Worm (Caenorhabditis elegans) whole organism, L1 larva: ENCODE measurements around the gene acr-23.

Experiments
- C34B4.2 ChIP-seq: sonication (generic microtip); optimal IDR thresholded peaks from 2 replicates; lab custom pipeline; 2017; ENCODE audit warnings: mild to moderate bottlenecking, missing genetic modification characterization, missing compliant biosample characterization
- aha-1 ChIP-seq: fragments of 150-350 bp; optimal IDR thresholded peaks from 2 replicates; lab custom pipeline; 2014; ENCODE audit warnings: missing biosample characterization, missing genetic modification characterization
- aly-2 ChIP-seq: fragments of 150-350 bp; optimal IDR thresholded peaks from 2 replicates; lab custom pipeline; 2014; ENCODE audit warnings: missing biosample characterization, missing genetic modification characterization
- ama-1 ChIP-seq: fragments of 150-350 bp; optimal IDR thresholded peaks from 2 replicates; lab custom pipeline; 2014
- blmp-1 ChIP-seq: fragments of 150-350 bp; optimal IDR thresholded peaks from 2 replicates; lab custom pipeline; 2014; ENCODE audit warnings: missing biosample characterization, missing genetic modification characterization
- ceh-8 ChIP-seq: fragments of 200-800 bp; sonication (Bioruptor generic); optimal IDR thresholded peaks from 2 replicates; lab custom pipeline; 2018; ENCODE audit warnings: mild to moderate bottlenecking, missing genetic modification characterization, moderate library complexity, missing compliant biosample characterization
- ceh-82 ChIP-seq, 3 experiments: fragments of 150-350 bp in 1 of 3; sonication (generic microtip) in 2 of 3; optimal IDR thresholded peaks; 2 replicates each; lab custom pipeline; 2014 to 2017; ENCODE audit warnings: missing biosample characterization in 3 of 3, missing genetic modification characterization in 3 of 3
- ceh-88 ChIP-seq: fragments of 200-800 bp; sonication (Bioruptor generic); IDR thresholded peaks from 2 replicates; pipeline ENCODE4 v1.3.6; 2022; ENCODE audit warnings: missing genetic modification characterization, missing compliant biosample characterization
- ceh-90 ChIP-seq: sonication (generic microtip); optimal IDR thresholded peaks from 2 replicates; lab custom pipeline; 2016; ENCODE audit warnings: missing genetic modification characterization, missing compliant biosample characterization
- dpl-1 ChIP-seq, 3 experiments: fragments of 150-350 bp in 2 of 3; sonication (generic microtip) in 1 of 3; optimal IDR thresholded peaks; 2 replicates each; lab custom pipeline; 2014 to 2017; ENCODE audit warnings: missing biosample characterization in 3 of 3, missing genetic modification characterization in 3 of 3, missing genetic modification reagents in 3 of 3
- dsc-1 ChIP-seq: sonication (generic microtip); optimal IDR thresholded peaks from 2 replicates; lab custom pipeline; 2016; ENCODE audit warnings: mild to moderate bottlenecking, missing genetic modification characterization, missing compliant biosample characterization
- efl-1 ChIP-seq, 4 experiments: fragments of 150-350 bp; optimal IDR thresholded peaks in 3 of 4; peaks in 1 of 4; 1 replicate in 1 of 4; 2 replicates in 3 of 4; lab custom pipeline; 2014; ENCODE audit warnings: missing biosample characterization in 2 of 4, missing genetic modification characterization in 2 of 4, missing genetic modification reagents in 2 of 4
- egl-13 ChIP-seq: sonication (generic microtip); optimal IDR thresholded peaks from 2 replicates; lab custom pipeline; 2016; ENCODE audit warnings: missing genotype, missing genetic modification reagents, missing genetic modification characterization, missing compliant biosample characterization
- egl-27 ChIP-seq, 2 experiments: fragments of 150-350 bp in 1 of 2; sonication (generic microtip); optimal IDR thresholded peaks; 3 replicates each; lab custom pipeline; 2017 to 2018; ENCODE audit warnings: missing biosample characterization in 2 of 2, missing genetic modification characterization in 2 of 2, missing genetic modification reagents in 2 of 2
- ets-5 ChIP-seq: fragments of 200-800 bp; sonication (Bioruptor generic); IDR thresholded peaks from 2 replicates; pipeline ENCODE4 v1.3.6; 2022; ENCODE audit warnings: missing genetic modification characterization, missing compliant biosample characterization
- fos-1 ChIP-seq: fragments of 150-350 bp; optimal IDR thresholded peaks from 2 replicates; lab custom pipeline; 2014; ENCODE audit warnings: missing biosample characterization, missing genetic modification characterization
- hpl-2 ChIP-seq: fragments of 150-350 bp; optimal IDR thresholded peaks from 2 replicates; lab custom pipeline; 2014; ENCODE audit warnings: missing biosample characterization, missing genetic modification reagents, missing genetic modification characterization
- jun-1 ChIP-seq: fragments of 150-350 bp; optimal IDR thresholded peaks from 2 replicates; lab custom pipeline; 2014; ENCODE audit warnings: missing biosample characterization, missing genetic modification reagents, missing genetic modification characterization
- lin-15B ChIP-seq: fragments of 150-350 bp; sonication (generic microtip); optimal IDR thresholded peaks from 3 replicates; lab custom pipeline; 2014; ENCODE audit warnings: missing biosample characterization, missing genetic modification characterization
- lin-39 ChIP-seq: fragments of 150-350 bp; optimal IDR thresholded peaks from 2 replicates; lab custom pipeline; 2014; ENCODE audit warnings: missing biosample characterization, missing genetic modification reagents, missing genetic modification characterization
- lir-3 ChIP-seq: sonication (generic microtip); optimal IDR thresholded peaks from 2 replicates; lab custom pipeline; 2016; ENCODE audit warnings: mild to moderate bottlenecking, missing genetic modification characterization, moderate library complexity, missing compliant biosample characterization; ENCODE audit not compliant: poor library complexity
- mef-2 ChIP-seq: fragments of 150-350 bp; optimal IDR thresholded peaks from 2 replicates; lab custom pipeline; 2014; ENCODE audit warnings: missing biosample characterization, missing genetic modification characterization
- mep-1 ChIP-seq: fragments of 150-350 bp; optimal IDR thresholded peaks from 2 replicates; lab custom pipeline; 2014; ENCODE audit warnings: missing biosample characterization, missing genetic modification characterization
- nhr-28 ChIP-seq: fragments of 150-350 bp; optimal IDR thresholded peaks from 2 replicates; lab custom pipeline; 2014; ENCODE audit warnings: missing biosample characterization, missing genetic modification characterization
- nhr-47 ChIP-seq: sonication (generic microtip); optimal IDR thresholded peaks from 2 replicates; lab custom pipeline; 2016; ENCODE audit warnings: mild to moderate bottlenecking, missing genetic modification characterization, moderate library complexity, missing compliant biosample characterization
- nhr-71 ChIP-seq: sonication (generic microtip); optimal IDR thresholded peaks from 2 replicates; lab custom pipeline; 2016; ENCODE audit warnings: mild to moderate bottlenecking, missing genetic modification characterization, moderate library complexity, missing compliant biosample characterization
- nhr-76 ChIP-seq: sonication (generic microtip); optimal IDR thresholded peaks from 2 replicates; lab custom pipeline; 2017; ENCODE audit warnings: missing biosample characterization, missing genetic modification characterization
- nhr-84 ChIP-seq: sonication (generic microtip); optimal IDR thresholded peaks from 2 replicates; lab custom pipeline; 2017; ENCODE audit warnings: missing biosample characterization, missing genetic modification characterization
- nhr-85 ChIP-seq: sonication (generic microtip); peaks from one replicate; lab custom pipeline; 2016; ENCODE audit warnings: missing genetic modification characterization, inconsistent platforms, missing compliant biosample characterization
- pag-3 ChIP-seq: sonication (generic microtip); optimal IDR thresholded peaks from 2 replicates; lab custom pipeline; 2017; ENCODE audit warnings: missing genetic modification characterization, mild to moderate bottlenecking, missing compliant biosample characterization, antibody characterized with exemption, borderline replicate concordance; ENCODE audit not compliant: insufficient read depth
- snu-23 ChIP-seq: sonication (generic microtip); optimal IDR thresholded peaks from 2 replicates; lab custom pipeline; 2016; ENCODE audit warnings: missing genetic modification characterization, missing compliant biosample characterization
- sox-4 ChIP-seq: sonication (generic microtip); optimal IDR thresholded peaks from 2 replicates; lab custom pipeline; 2016; ENCODE audit warnings: missing genetic modification characterization, missing compliant biosample characterization
- sptf-1 ChIP-seq: fragments of 150-350 bp; optimal IDR thresholded peaks from 2 replicates; lab custom pipeline; 2014; ENCODE audit warnings: missing biosample characterization, missing genetic modification characterization
- swsn-7 ChIP-seq: sonication (generic microtip); optimal IDR thresholded peaks from 2 replicates; lab custom pipeline; 2016; ENCODE audit warnings: missing genetic modification characterization, missing compliant biosample characterization
- tbx-2 ChIP-seq: sonication (generic microtip); optimal IDR thresholded peaks from 2 replicates; lab custom pipeline; 2016; ENCODE audit warnings: missing genetic modification characterization, missing compliant biosample characterization
- unc-130 ChIP-seq: fragments of 150-350 bp; optimal IDR thresholded peaks from 2 replicates; lab custom pipeline; 2017; ENCODE audit warnings: missing biosample characterization, missing genetic modification characterization, inconsistent platforms
- unc-30 ChIP-seq: sonication (generic microtip); optimal IDR thresholded peaks from 2 replicates; lab custom pipeline; 2017; ENCODE audit warnings: missing biosample characterization, missing genetic modification characterization
- unc-62 ChIP-seq: fragments of 150-350 bp; optimal IDR thresholded peaks from 2 replicates; lab custom pipeline; 2014; ENCODE audit warnings: missing biosample characterization, missing genetic modification reagents, missing genetic modification characterization
- unc-98 ChIP-seq: fragments of 200-800 bp; sonication (Bioruptor generic); IDR thresholded peaks from 2 replicates; pipeline ENCODE4 v1.3.6; 2022; ENCODE audit warnings: missing genetic modification characterization, missing compliant biosample characterization
- zag-1 ChIP-seq: fragments of 150-350 bp; optimal IDR thresholded peaks from 2 replicates; lab custom pipeline; 2014; ENCODE audit warnings: missing biosample characterization, missing genetic modification characterization
- zip-4 ChIP-seq: fragments of 200-800 bp; sonication (Bioruptor generic); optimal IDR thresholded peaks from 2 replicates; lab custom pipeline; 2018; ENCODE audit warnings: mild to moderate bottlenecking, missing genetic modification characterization, moderate library complexity, missing compliant biosample characterization
- ztf-11 ChIP-seq, 2 experiments: sonication (generic microtip); optimal IDR thresholded peaks; 2 replicates each; lab custom pipeline; 2016 to 2017; ENCODE audit warnings: missing genetic modification characterization in 2 of 2, missing biosample characterization in 1 of 2, missing compliant biosample characterization in 1 of 2
- ztf-4 ChIP-seq: fragments of 150-350 bp; optimal IDR thresholded peaks from 2 replicates; lab custom pipeline; 2014; ENCODE audit warnings: missing biosample characterization, missing genetic modification characterization

acr-23 gene

DNA sequence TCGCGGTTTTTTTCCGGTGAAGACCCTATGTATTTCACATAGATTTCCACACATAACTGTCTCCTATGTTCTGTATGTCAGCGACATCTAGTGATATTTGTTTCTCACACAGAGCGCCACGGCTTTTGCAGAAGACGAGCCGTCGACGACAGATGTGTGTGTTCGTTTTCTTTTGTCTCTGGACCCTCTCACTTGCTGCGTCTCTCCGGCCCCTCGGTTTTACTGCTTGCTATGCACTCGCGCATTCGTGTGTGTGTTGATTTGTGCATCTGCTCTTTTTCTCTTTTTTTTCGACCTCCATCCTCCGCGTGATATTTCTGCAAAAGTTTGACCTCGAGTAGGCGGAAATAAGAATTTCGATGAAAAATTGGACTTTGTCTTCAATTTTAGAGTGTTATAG lies 29.4 kb upstream of the acr-23 start (continued):
- TF ChIP-seq blmp-1 (tag; lab: Kevin White, UChicago) = no peak
- TF ChIP-seq unc-98 (GFP tag; lab: Robert Waterston, UW) = no peak
- no peak for TF ChIP-seq C34B4.2 (tag; lab: Kevin White, UChicago)
- TF ChIP-seq ceh-90 = no peak
- TF ChIP-seq unc-30 (tag; lab: Kevin White, UChicago) = no peak
- TF ChIP-seq hpl-2 (GFP tag; lab: Kevin White, UChicago) = no peak
- peak in 2 of 3 experiments; percentile 4 to 19 for TF ChIP-seq ceh-82 (tag; optimal IDR thresholded peaks at IDR 0.05; lab: Kevin White, UChicago)
- TF ChIP-seq nhr-84 (tag; lab: Kevin White, UChicago) = no peak
- no peak for TF ChIP-seq nhr-28 (tag; lab: Kevin White, UChicago)
- no peak for TF ChIP-seq ztf-11 (tag; optimal IDR thresholded peaks at IDR 0.05; lab: Kevin White, UChicago)
- no peak for TF ChIP-seq swsn-7 (tag; lab: Kevin White, UChicago)
- TF ChIP-seq ztf-4 (tag; lab: Kevin White, UChicago) = no peak
- TF ChIP-seq nhr-71 = peak; percentile 45
- no peak for TF ChIP-seq zip-4 (GFP tag; lab: Kevin White, UChicago)
- no peak for TF ChIP-seq mef-2 (tag; lab: Kevin White, UChicago)
- peak; percentile 48 for TF ChIP-seq mep-1
- no peak for TF ChIP-seq sptf-1 (tag; lab: Kevin White, UChicago)
- no peak for TF ChIP-seq tbx-2 (tag; lab: Kevin White, UChicago)
- no peak for TF ChIP-seq ets-5
- peak; percentile 7 to 23 for TF ChIP-seq efl-1 (optimal IDR thresholded peaks at IDR 0.05; lab: Kevin White, UChicago)
- TF ChIP-seq efl-1 (GFP tag; optimal IDR thresholded peaks at IDR 0.05 in 1 of 2; lab: Kevin White, UChicago) = peak; percentile 8 to 10
- no peak for TF ChIP-seq ceh-88
- TF ChIP-seq ama-1 (lab: Kevin White, UChicago) = no peak
- no peak for TF ChIP-seq aha-1 (tag; lab: Kevin White, UChicago)
- TF ChIP-seq unc-130 = no peak
- TF ChIP-seq zag-1 (tag; lab: Kevin White, UChicago) = no peak
- TF ChIP-seq dpl-1 (GFP tag; optimal IDR thresholded peaks at IDR 0.05; lab: Kevin White, UChicago) = peak in 1 of 3 experiments; percentile 11
- TF ChIP-seq sox-4 (tag; lab: Kevin White, UChicago) = no peak
- TF ChIP-seq lir-3 (tag; lab: Kevin White, UChicago) = no peak
- TF ChIP-seq dsc-1 (tag; lab: Kevin White, UChicago) = no peak
- no peak for TF ChIP-seq egl-27 (tag; optimal IDR thresholded peaks at IDR 0.05; lab: Kevin White, UChicago)
- TF ChIP-seq nhr-47 (tag; lab: Kevin White, UChicago) = peak; percentile 30
- TF ChIP-seq nhr-85 (tag; lab: Kevin White, UChicago) = no peak
- TF ChIP-seq jun-1 (tag; lab: Kevin White, UChicago) = no peak
- no peak for TF ChIP-seq fos-1
- TF ChIP-seq nhr-76 = no peak
- no peak for TF ChIP-seq lin-15B
- TF ChIP-seq egl-13 = no peak
- no peak for TF ChIP-seq snu-23
- TF ChIP-seq aly-2 (tag; lab: Kevin White, UChicago) = no peak
- TF ChIP-seq unc-62 (GFP tag; lab: Kevin White, UChicago) = no peak
- no peak for TF ChIP-seq pag-3 (tag; lab: Kevin White, UChicago)
- TF ChIP-seq lin-39 (tag; lab: Kevin White, UChicago) = no peak
- TF ChIP-seq ceh-8 (GFP tag; lab: Kevin White, UChicago) = no peak

DNA sequence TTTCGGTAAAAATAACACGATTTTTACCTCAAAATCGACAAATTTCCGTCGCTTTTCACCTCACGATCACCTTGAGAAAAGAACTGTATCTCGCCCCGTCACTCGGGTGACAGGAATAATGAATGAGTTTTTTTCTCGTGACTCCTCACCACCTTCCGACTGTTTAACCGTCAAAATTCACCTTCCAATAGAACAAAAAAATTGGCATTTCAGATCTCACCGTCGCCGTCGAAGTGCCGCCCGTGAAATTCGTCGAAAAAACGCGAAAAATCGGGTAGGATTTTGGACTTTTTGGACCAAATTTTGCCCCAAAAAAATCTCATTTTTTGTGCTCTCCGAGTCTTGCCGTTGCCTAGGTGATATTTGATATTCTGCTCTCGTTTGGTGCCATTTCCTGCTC lies 27.5 kb upstream of the acr-23 start, which contains the start of gene unc-132:
unc-132 (plus strand) TSS at position 208 of the 400 bp plus-strand sequence.
- TF ChIP-seq nhr-76 (no peak), nhr-85 (tag; lab: Kevin White, UChicago) (peak; percentile 69)
